Worm (Caenorhabditis elegans) whole organism, L4 larva: ENCODE data around the gene ceh-14.

ENCODE experiments used
- F10B5.3 ChIP-seq: sonication (generic microtip); optimal IDR thresholded peaks from 2 replicates; lab custom pipeline; 2016; ENCODE audit warnings: mild to moderate bottlenecking, missing genetic modification characterization, missing compliant biosample characterization
- F26F4.8 ChIP-seq: fragments of 200-800 bp; sonication (Bioruptor generic); conservative IDR thresholded peaks from 2 replicates; pipeline ENCODE4 v1.3.6; 2022; ENCODE audit warnings: missing genetic modification characterization, missing compliant biosample characterization
- F37D6.2 ChIP-seq: sonication (generic microtip); optimal IDR thresholded peaks from 2 replicates; lab custom pipeline; 2016; ENCODE audit warnings: mild to moderate bottlenecking, missing genetic modification characterization, missing compliant biosample characterization
- R02D3.7 ChIP-seq: fragments of 150-350 bp; sonication (generic microtip); optimal IDR thresholded peaks from 3 replicates; lab custom pipeline; 2014; ENCODE audit warnings: missing biosample characterization, missing genetic modification characterization
- T20F7.1 ChIP-seq: fragments of 200-800 bp; sonication (Bioruptor generic); optimal IDR thresholded peaks from 2 replicates; lab custom pipeline; 2018; ENCODE audit warnings: mild to moderate bottlenecking, missing genetic modification characterization, missing compliant biosample characterization
- Y5F2A.4 ChIP-seq: fragments of 200-800 bp; sonication (Bioruptor generic); optimal IDR thresholded peaks from 2 replicates; lab custom pipeline; 2018; ENCODE audit warnings: mild to moderate bottlenecking, missing genetic modification characterization, missing compliant biosample characterization
- aha-1 ChIP-seq: fragments of 150-350 bp; peaks from one replicate; lab custom pipeline; 2014; ENCODE audit warnings: missing biosample characterization, missing genetic modification characterization
- aly-2 ChIP-seq: sonication (generic microtip); optimal IDR thresholded peaks from 2 replicates; lab custom pipeline; 2018; ENCODE audit warnings: missing biosample characterization, missing genetic modification characterization
- ama-1 ChIP-seq: fragments of 150-350 bp; optimal IDR thresholded peaks from 2 replicates; lab custom pipeline; 2014; ENCODE audit warnings: inconsistent platforms, mixed read lengths
- arid-1 ChIP-seq: fragments of 200-800 bp; sonication (Bioruptor generic); conservative IDR thresholded peaks from 2 replicates; pipeline ENCODE4 v1.3.6; 2022; ENCODE audit warnings: missing genetic modification reagents, missing genetic modification characterization, missing compliant biosample characterization
- ceh-28 ChIP-seq: fragments of 150-350 bp; optimal IDR thresholded peaks from 2 replicates; lab custom pipeline; 2014; ENCODE audit warnings: missing biosample characterization, missing genetic modification reagents, missing genetic modification characterization
- ceh-62 ChIP-seq: sonication (generic microtip); optimal IDR thresholded peaks from 2 replicates; lab custom pipeline; 2017; ENCODE audit warnings: missing biosample characterization, missing genetic modification characterization
- cey-2 ChIP-seq: sonication (generic microtip); optimal IDR thresholded peaks from 3 replicates; lab custom pipeline; 2017; ENCODE audit warnings: missing genetic modification characterization, mild to moderate bottlenecking, missing compliant biosample characterization, antibody characterized with exemption, borderline replicate concordance; ENCODE audit not compliant: insufficient read depth
- daf-16 ChIP-seq, 3 experiments: sonication (generic microtip); optimal IDR thresholded peaks; 2 replicates each; lab custom pipeline; 2016 to 2017; ENCODE audit warnings: missing genetic modification characterization in 3 of 3, missing genetic modification reagents in 3 of 3, mild to moderate bottlenecking in 2 of 3, missing compliant biosample characterization in 2 of 3, missing biosample characterization in 1 of 3, moderate library complexity in 1 of 3
- daf-19 ChIP-seq: fragments of 200-800 bp; sonication (Bioruptor generic); conservative IDR thresholded peaks from 2 replicates; pipeline ENCODE4 v1.3.6; 2022; ENCODE audit warnings: missing genetic modification characterization, missing compliant biosample characterization
- dmd-8 ChIP-seq: fragments of 200-800 bp; sonication (Bioruptor generic); IDR thresholded peaks from 2 replicates; pipeline ENCODE4 v1.3.6; 2022; ENCODE audit warnings: missing genetic modification characterization, missing compliant biosample characterization
- dmd-9 ChIP-seq: fragments of 200-800 bp; sonication (Bioruptor generic); IDR thresholded peaks from 2 replicates; pipeline ENCODE4 v1.3.6; 2022; ENCODE audit warnings: missing genetic modification reagents, missing genetic modification characterization, missing compliant biosample characterization
- dpl-1 ChIP-seq: fragments of 150-350 bp; optimal IDR thresholded peaks from 2 replicates; lab custom pipeline; 2014; ENCODE audit warnings: missing biosample characterization, missing genetic modification reagents, missing genetic modification characterization
- dve-1 ChIP-seq: sonication (generic microtip); optimal IDR thresholded peaks from 2 replicates; lab custom pipeline; 2017; ENCODE audit warnings: antibody characterized with exemption, mild to moderate bottlenecking, missing genetic modification characterization, missing compliant biosample characterization; ENCODE audit not compliant: insufficient read depth
- egl-27 ChIP-seq: sonication (generic microtip); optimal IDR thresholded peaks from 3 replicates; lab custom pipeline; 2017; ENCODE audit warnings: missing biosample characterization, missing genetic modification reagents, missing genetic modification characterization
- egl-43 ChIP-seq: fragments of 200-800 bp; sonication (Bioruptor generic); IDR thresholded peaks from 2 replicates; pipeline ENCODE4 v1.3.6; 2022; ENCODE audit warnings: missing genetic modification reagents, missing genetic modification characterization, missing compliant biosample characterization
- fos-1 ChIP-seq: fragments of 150-350 bp; optimal IDR thresholded peaks from 2 replicates; lab custom pipeline; 2014; ENCODE audit warnings: missing biosample characterization, missing genetic modification characterization
- hif-1 ChIP-seq, 2 experiments: sonication (generic microtip); optimal IDR thresholded peaks; 2 replicates each; lab custom pipeline; 2016 to 2017; ENCODE audit warnings: missing compliant biosample characterization in 2 of 2, missing genetic modification characterization in 2 of 2, missing genetic modification reagents in 2 of 2, missing genotype in 2 of 2, mild to moderate bottlenecking in 1 of 2
- lin-1 ChIP-seq: fragments of 200-800 bp; sonication (Bioruptor generic); IDR thresholded peaks from 2 replicates; pipeline ENCODE4 v1.3.6; 2022; ENCODE audit warnings: missing genetic modification reagents, missing genetic modification characterization, missing compliant biosample characterization
- lin-13 ChIP-seq: fragments of 150-350 bp; optimal IDR thresholded peaks from 2 replicates; lab custom pipeline; 2014; ENCODE audit warnings: missing biosample characterization, missing genetic modification reagents, missing genetic modification characterization
- lin-15B ChIP-seq: fragments of 150-350 bp; sonication (generic microtip); optimal IDR thresholded peaks from 3 replicates; lab custom pipeline; 2014; ENCODE audit warnings: missing biosample characterization, missing genetic modification characterization
- lin-38 ChIP-seq: fragments of 200-800 bp; sonication (Bioruptor generic); IDR thresholded peaks from 2 replicates; pipeline ENCODE4 v1.3.6; 2022; ENCODE audit warnings: missing genetic modification reagents, missing genetic modification characterization, missing compliant biosample characterization
- lsy-2 ChIP-seq, 2 experiments: fragments of 150-350 bp in 1 of 2; sonication (generic microtip) in 1 of 2; optimal IDR thresholded peaks; 2 replicates each; lab custom pipeline; 2014 to 2017; ENCODE audit warnings: missing biosample characterization in 2 of 2, missing genetic modification characterization in 2 of 2
- madf-9 ChIP-seq: fragments of 200-800 bp; sonication (Bioruptor generic); conservative IDR thresholded peaks from 2 replicates; pipeline ENCODE4 v1.3.6; 2022; ENCODE audit warnings: missing genetic modification reagents, missing genetic modification characterization, missing compliant biosample characterization
- mdl-1 ChIP-seq, 2 experiments: fragments of 150-350 bp in 1 of 2; sonication (generic microtip) in 1 of 2; optimal IDR thresholded peaks; 2 replicates each; lab custom pipeline; 2014 to 2017; ENCODE audit warnings: missing biosample characterization in 2 of 2, missing genetic modification characterization in 2 of 2
- mxl-2 ChIP-seq: fragments of 200-800 bp; sonication (Bioruptor generic); conservative IDR thresholded peaks from 2 replicates; pipeline ENCODE4 v1.3.6; 2022; ENCODE audit warnings: missing genetic modification reagents, missing genetic modification characterization, missing compliant biosample characterization
- nhr-11 ChIP-seq: fragments of 150-350 bp; optimal IDR thresholded peaks from 2 replicates; lab custom pipeline; 2014; ENCODE audit warnings: missing biosample characterization, missing genetic modification characterization
- nhr-237 ChIP-seq: sonication (generic microtip); optimal IDR thresholded peaks from 2 replicates; lab custom pipeline; 2017; ENCODE audit warnings: missing biosample characterization, missing genetic modification characterization
- nhr-25 ChIP-seq: sonication (generic microtip); optimal IDR thresholded peaks from 2 replicates; lab custom pipeline; 2017; ENCODE audit warnings: missing genetic modification characterization, mild to moderate bottlenecking, missing compliant biosample characterization, antibody characterized with exemption, moderate library complexity, borderline replicate concordance; ENCODE audit not compliant: insufficient read depth
- nhr-28 ChIP-seq: fragments of 150-350 bp; optimal IDR thresholded peaks from 2 replicates; lab custom pipeline; 2014; ENCODE audit warnings: missing biosample characterization, missing genetic modification characterization
- nhr-48 ChIP-seq: sonication (generic microtip); optimal IDR thresholded peaks from 2 replicates; lab custom pipeline; 2016; ENCODE audit warnings: mild to moderate bottlenecking, missing genetic modification characterization, missing compliant biosample characterization
- nhr-76 ChIP-seq: fragments of 150-350 bp; optimal IDR thresholded peaks from 2 replicates; lab custom pipeline; 2014; ENCODE audit warnings: missing biosample characterization, missing genetic modification characterization
- nhr-77 ChIP-seq: fragments of 150-350 bp; optimal IDR thresholded peaks from 2 replicates; lab custom pipeline; 2014; ENCODE audit warnings: missing biosample characterization, missing genetic modification characterization
- php-3 ChIP-seq: fragments of 200-800 bp; sonication (Bioruptor generic); IDR thresholded peaks from 2 replicates; pipeline ENCODE4 v1.3.6; 2022; ENCODE audit warnings: missing genetic modification reagents, missing genetic modification characterization, missing compliant biosample characterization
- pqm-1 ChIP-seq: sonication (generic microtip); optimal IDR thresholded peaks from 2 replicates; lab custom pipeline; 2017; ENCODE audit warnings: missing biosample characterization, missing genetic modification characterization
- sdz-12 ChIP-seq: fragments of 200-800 bp; sonication (Bioruptor generic); optimal IDR thresholded peaks from 2 replicates; lab custom pipeline; 2018; ENCODE audit warnings: mild to moderate bottlenecking, missing genetic modification characterization, missing compliant biosample characterization
- set-16 ChIP-seq: fragments of 200-800 bp; sonication (Bioruptor generic); IDR thresholded peaks from 2 replicates; pipeline ENCODE4 v1.3.6; 2022; ENCODE audit warnings: missing genetic modification reagents, missing genetic modification characterization, missing compliant biosample characterization
- tag-97 ChIP-seq: fragments of 200-800 bp; sonication (Bioruptor generic); IDR thresholded peaks from 2 replicates; pipeline ENCODE4 v1.3.6; 2022; ENCODE audit warnings: missing genetic modification characterization, missing compliant biosample characterization
- tra-1 ChIP-seq: fragments of 200-800 bp; sonication (Bioruptor generic); IDR thresholded peaks from 2 replicates; pipeline ENCODE4 v1.3.6; 2022; ENCODE audit warnings: missing genetic modification reagents, missing genetic modification characterization, missing compliant biosample characterization
- zfp-2 ChIP-seq: sonication (generic microtip); optimal IDR thresholded peaks from 2 replicates; lab custom pipeline; 2016; ENCODE audit warnings: mild to moderate bottlenecking, missing genetic modification characterization, missing compliant biosample characterization
- zfp-3 ChIP-seq: fragments of 200-800 bp; sonication (Bioruptor generic); conservative IDR thresholded peaks from 2 replicates; pipeline ENCODE4 v1.3.6; 2022; ENCODE audit warnings: missing genetic modification reagents, missing genetic modification characterization, missing compliant biosample characterization

The ceh-14 gene

DNA sequence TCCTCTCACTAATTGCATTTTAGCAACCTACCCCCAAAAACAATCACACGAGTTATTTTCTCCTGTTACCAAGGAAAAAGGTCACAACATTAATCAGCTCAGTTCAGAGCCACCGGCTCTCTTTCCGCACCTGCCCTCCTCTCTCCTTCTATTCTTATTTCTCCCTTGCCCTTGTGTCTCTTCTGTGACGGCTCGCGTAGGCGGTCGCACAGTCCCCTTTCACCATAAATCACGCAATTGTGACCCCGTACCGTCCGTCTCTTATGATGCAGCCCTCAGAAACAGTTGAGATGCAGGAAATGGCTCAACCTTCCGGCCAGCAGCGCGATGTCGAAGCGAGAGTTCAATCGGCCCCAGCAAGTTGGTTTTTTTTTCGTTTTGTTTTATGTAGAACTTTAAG lies 30.1 kb upstream of the ceh-14 start, which contains the start of gene sto-1:
TSS of gene sto-1 (plus strand) at position 200 of the 400 bp plus-strand sequence.
- no peak for TF ChIP-seq ceh-62
- TF ChIP-seq ceh-28 = no peak
- TF ChIP-seq lin-15B (tag; lab: Kevin White, UChicago) = no peak
- no peak for TF ChIP-seq nhr-76 (tag; lab: Kevin White, UChicago)
- TF ChIP-seq lsy-2 (tag; optimal IDR thresholded peaks at IDR 0.05; lab: Kevin White, UChicago) = no peak
- no peak for TF ChIP-seq nhr-28 (tag; lab: Kevin White, UChicago)
- no peak for TF ChIP-seq nhr-25 (tag; lab: Kevin White, UChicago)
- TF ChIP-seq, all 104 proteins: peak for 0

DNA sequence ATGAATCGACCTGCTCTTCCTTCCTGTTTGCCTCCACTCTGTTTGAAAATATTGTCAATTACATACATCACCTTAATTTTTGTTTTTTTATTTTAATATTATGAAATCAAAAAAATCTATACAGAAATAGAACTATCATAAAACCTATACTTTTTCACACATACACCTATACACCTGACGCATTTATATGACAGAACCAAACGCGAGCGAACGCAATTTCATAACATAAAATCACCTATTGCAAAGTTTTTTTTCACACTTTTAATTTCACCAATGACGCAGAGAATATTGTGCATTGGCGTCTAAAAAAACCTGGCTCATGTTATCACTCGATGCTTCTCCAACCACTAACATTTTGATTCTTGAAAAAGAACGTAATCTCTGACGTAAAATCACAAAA lies 29.4 kb upstream of the ceh-14 start:
- no peak for TF ChIP-seq F10B5.3 (tag; lab: Kevin White, UChicago)

DNA sequence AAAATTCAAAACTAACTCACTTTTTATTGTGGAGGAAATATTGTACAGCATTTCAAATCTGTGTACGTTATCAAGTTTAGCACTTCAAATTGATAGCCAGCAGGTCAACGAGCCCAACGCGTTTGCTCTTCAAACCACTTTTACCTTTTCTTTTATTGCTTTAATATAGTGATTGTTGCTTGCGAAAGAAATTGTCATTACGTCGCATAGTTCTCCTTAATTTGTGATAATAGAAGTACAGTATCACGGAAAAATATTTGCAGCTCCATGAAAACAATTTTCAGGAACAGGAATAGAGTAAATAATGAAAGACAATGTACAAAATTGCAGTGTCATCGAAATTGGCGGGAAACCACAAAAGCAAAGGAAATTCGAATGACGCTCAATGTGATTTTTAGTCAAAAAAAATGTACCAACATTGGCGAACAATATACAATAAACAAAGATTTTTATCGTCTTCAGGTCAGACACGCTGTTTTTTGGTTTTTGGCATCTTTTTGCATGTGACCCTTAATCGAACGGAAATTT lies 26.5 kb upstream of the ceh-14 start, which contains the start of the genes PDB1.1 and F08C6.5:
TSS of gene PDB1.1 (minus strand) at position 158 of the 528 bp plus-strand sequence.
TSS of gene F08C6.5 (plus strand) at position 478 of the 528 bp plus-strand sequence.
- TF ChIP-seq T20F7.1 (GFP tag; lab: Kevin White, UChicago) (no peak), F26F4.8 (GFP tag; lab: Robert Waterston, UW) (no peak), ceh-62 (no peak), Y5F2A.4 (GFP tag; lab: Kevin White, UChicago) (no peak), lin-38 (GFP tag; lab: Robert Waterston, UW) (no peak), mxl-2 (GFP tag; lab: Robert Waterston, UW) (no peak), zfp-3 (GFP tag; lab: Robert Waterston, UW) (no peak), dve-1 (tag; lab: Kevin White, UChicago) (peak; percentile 4), dmd-8 (no peak), cey-2 (tag; lab: Kevin White, UChicago) (no peak), nhr-237 (tag; lab: Kevin White, UChicago) (no peak), lin-13 (no peak), daf-19 (GFP tag; lab: Robert Waterston, UW) (no peak), zfp-2 (tag; lab: Kevin White, UChicago) (no peak), pqm-1 (tag; lab: Kevin White, UChicago) (peak; percentile 76), aly-2 (tag; lab: Kevin White, UChicago) (no peak), dpl-1 (GFP tag; lab: Kevin White, UChicago) (no peak), aha-1 (tag; lab: Kevin White, UChicago) (no peak), daf-16 (GFP tag; optimal IDR thresholded peaks at IDR 0.05; lab: Kevin White, UChicago) (no peak), daf-16 (tag; optimal IDR thresholded peaks at IDR 0.05; lab: Kevin White, UChicago) (peak; percentile 88), madf-9 (GFP tag; lab: Robert Waterston, UW) (no peak), sdz-12 (GFP tag; lab: Kevin White, UChicago) (no peak), nhr-77 (tag; lab: Kevin White, UChicago) (peak; percentile 69), set-16 (GFP tag; lab: Robert Waterston, UW) (no peak), dmd-9 (GFP tag; lab: Robert Waterston, UW) (no peak), lin-1 (GFP tag; lab: Robert Waterston, UW) (no peak), egl-43 (GFP tag; lab: Robert Waterston, UW) (no peak), ama-1 (no peak), tag-97 (no peak), hif-1 (tag; optimal IDR thresholded peaks at IDR 0.05; lab: Kevin White, UChicago) (no peak), nhr-76 (tag; lab: Kevin White, UChicago) (no peak), arid-1 (GFP tag; lab: Robert Waterston, UW) (no peak), R02D3.7 (tag; lab: Kevin White, UChicago) (no peak), F10B5.3 (tag; lab: Kevin White, UChicago) (no peak), nhr-48 (tag; lab: Kevin White, UChicago) (peak; percentile 4), php-3 (GFP tag; lab: Robert Waterston, UW) (peak; percentile 83), lin-15B (tag; lab: Kevin White, UChicago) (no peak), tra-1 (GFP tag; lab: Robert Waterston, UW) (no peak), fos-1 (tag; lab: Kevin White, UChicago) (no peak), nhr-11 (no peak), mdl-1 (tag; optimal IDR thresholded peaks at IDR 0.05; lab: Kevin White, UChicago) (peak in 1 of 2 experiments; percentile 57), F37D6.2 (tag; lab: Kevin White, UChicago) (no peak), egl-27 (no peak), nhr-28 (tag; lab: Kevin White, UChicago) (peak; percentile 88)
